Worm (Caenorhabditis elegans) whole organism, L3 larva: ENCODE results near the gene clec-82.

Experiments used
- ceh-9 ChIP-seq: sonication (generic microtip); optimal IDR thresholded peaks from 2 replicates; lab custom pipeline; 2018; ENCODE audit warnings: missing biosample characterization, missing genetic modification characterization
- elt-1 ChIP-seq: fragments of 150-350 bp; optimal IDR thresholded peaks from 2 replicates; lab custom pipeline; 2014; ENCODE audit warnings: missing biosample characterization, missing genetic modification characterization
- lsy-12 ChIP-seq: sonication (generic microtip); optimal IDR thresholded peaks from 2 replicates; lab custom pipeline; 2016; ENCODE audit warnings: mild to moderate bottlenecking, missing genetic modification characterization, missing compliant biosample characterization
- nhr-12 ChIP-seq: fragments of 150-350 bp; optimal IDR thresholded peaks from 2 replicates; lab custom pipeline; 2014; ENCODE audit warnings: missing biosample characterization, missing genetic modification characterization
- nhr-237 ChIP-seq: fragments of 150-350 bp; optimal IDR thresholded peaks from 2 replicates; lab custom pipeline; 2014; ENCODE audit warnings: missing biosample characterization, missing genetic modification characterization
- nhr-25 ChIP-seq: sonication (generic microtip); optimal IDR thresholded peaks from 2 replicates; lab custom pipeline; 2017; ENCODE audit warnings: missing biosample characterization, missing genetic modification characterization
- pqm-1 ChIP-seq: fragments of 150-350 bp; optimal IDR thresholded peaks from 2 replicates; lab custom pipeline; 2017; ENCODE audit warnings: missing biosample characterization, missing genetic modification characterization, inconsistent platforms
- sea-2 ChIP-seq: fragments of 150-350 bp; sonication (generic microtip); optimal IDR thresholded peaks from 4 replicates; lab custom pipeline; 2014; ENCODE audit warnings: missing biosample characterization, missing genetic modification reagents, missing genetic modification characterization
- snpc-4 ChIP-seq: fragments of 150-350 bp; optimal IDR thresholded peaks from 2 replicates; lab custom pipeline; 2014; ENCODE audit warnings: missing biosample characterization, missing genetic modification characterization
- unc-39 ChIP-seq: sonication (generic microtip); optimal IDR thresholded peaks from 4 replicates; lab custom pipeline; 2017; ENCODE audit warnings: missing biosample characterization, missing genetic modification characterization
- zag-1 ChIP-seq: fragments of 150-350 bp; optimal IDR thresholded peaks from 2 replicates; lab custom pipeline; 2014; ENCODE audit warnings: missing biosample characterization, missing genetic modification characterization
- ztf-4 ChIP-seq: fragments of 150-350 bp; optimal IDR thresholded peaks from 2 replicates; lab custom pipeline; 2014; ENCODE audit warnings: missing biosample characterization, missing genetic modification characterization

DNA sequence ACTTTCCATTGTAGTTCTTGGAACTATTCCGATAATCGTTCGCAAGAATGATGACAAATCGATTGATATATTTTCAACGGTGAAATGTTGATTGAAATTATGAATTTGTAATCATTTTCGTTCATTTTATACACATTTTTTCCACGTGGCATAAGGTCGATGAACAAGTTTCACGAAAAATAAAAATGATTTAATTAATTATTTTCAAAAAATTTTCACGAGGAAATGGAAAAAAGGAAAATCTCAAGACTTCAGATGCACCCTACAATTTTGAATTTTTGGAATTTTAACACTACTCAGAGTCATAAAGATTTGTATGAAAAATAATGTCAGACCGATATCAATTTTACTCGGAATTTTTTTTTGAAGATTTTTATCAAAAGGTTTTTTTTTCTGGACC lies 15.8 kb upstream of the clec-82 start, which contains the start of gene Y54G2A.13:
- no peak for TF ChIP-seq pqm-1 (tag; lab: Kevin White, UChicago)
- no peak for TF ChIP-seq nhr-237
- TF ChIP-seq ceh-9: no peak
- no peak for TF ChIP-seq unc-39 (tag; lab: Kevin White, UChicago)
- no peak for TF ChIP-seq elt-1 (tag; lab: Kevin White, UChicago)
- TF ChIP-seq snpc-4 (tag; lab: Kevin White, UChicago): no peak
- no peak for TF ChIP-seq sea-2 (GFP tag; lab: Kevin White, UChicago)
- no peak for TF ChIP-seq zag-1 (tag; lab: Kevin White, UChicago)
- no peak for TF ChIP-seq nhr-12 (tag; lab: Kevin White, UChicago)
- no peak for TF ChIP-seq nhr-25 (tag; lab: Kevin White, UChicago)
- no peak for TF ChIP-seq lsy-12 (tag; lab: Kevin White, UChicago)
- no peak for TF ChIP-seq ztf-4 (tag; lab: Kevin White, UChicago)
